Fruit fly (Drosophila melanogaster) whole organism, adult: ENCODE data around the gene nur.

Experiments used
- CG11617 ChIP-seq: fragments of 200-800 bp; sonication (Bioruptor generic); optimal IDR thresholded peaks from 2 replicates; lab custom pipeline; 2017; ENCODE audit warnings: mild to moderate bottlenecking, missing biosample characterization, missing genetic modification reagents, missing genetic modification characterization
- CG12768 ChIP-seq: fragments of 200-800 bp; sonication (Bioruptor generic); optimal IDR thresholded peaks from 2 replicates; lab custom pipeline; 2017; ENCODE audit warnings: missing biosample characterization, missing genetic modification characterization, mild to moderate bottlenecking, moderate library complexity, missing genetic modification reagents
- CG14711 ChIP-seq: fragments of 200-800 bp; sonication (Bioruptor generic); optimal IDR thresholded peaks from 2 replicates; lab custom pipeline; 2018; ENCODE audit warnings: missing biosample characterization, mild to moderate bottlenecking, missing genetic modification characterization, moderate library complexity
- CG1620 ChIP-seq: fragments of 200-800 bp; sonication (Bioruptor generic); optimal IDR thresholded peaks from 2 replicates; lab custom pipeline; 2016; ENCODE audit warnings: missing biosample characterization, missing genetic modification characterization
- CG33017 ChIP-seq: fragments of 200-800 bp; sonication (Bioruptor generic); optimal IDR thresholded peaks from 2 replicates; lab custom pipeline; 2018; ENCODE audit warnings: missing biosample characterization, mild to moderate bottlenecking, missing genetic modification characterization, moderate library complexity
- CG5204 ChIP-seq: fragments of 200-800 bp; sonication (Bioruptor generic); optimal IDR thresholded peaks from 2 replicates; lab custom pipeline; 2016; ENCODE audit warnings: missing biosample characterization, missing genetic modification characterization
- CG7045 ChIP-seq: fragments of 200-800 bp; sonication (Bioruptor generic); optimal IDR thresholded peaks from 2 replicates; lab custom pipeline; 2017; ENCODE audit warnings: missing biosample characterization, mild to moderate bottlenecking, missing genetic modification characterization
- CG7101 ChIP-seq: fragments of 200-800 bp; sonication (Bioruptor generic); optimal IDR thresholded peaks from 2 replicates; lab custom pipeline; 2018; ENCODE audit warnings: missing biosample characterization, mild to moderate bottlenecking, missing genetic modification characterization, moderate library complexity
- Clk ChIP-seq: fragments of 200-800 bp; sonication (Bioruptor generic); optimal IDR thresholded peaks from 2 replicates; lab custom pipeline; 2017; ENCODE audit warnings: missing biosample characterization, missing genetic modification characterization
- Crg-1 ChIP-seq: fragments of 200-800 bp; sonication (Bioruptor generic); optimal IDR thresholded peaks from 2 replicates; lab custom pipeline; 2016; ENCODE audit warnings: missing biosample characterization, missing genetic modification characterization
- Hr96 ChIP-seq: fragments of 200-800 bp; sonication (Bioruptor generic); optimal IDR thresholded peaks from 2 replicates; lab custom pipeline; 2016; ENCODE audit warnings: missing biosample characterization, missing genetic modification characterization
- Mnt ChIP-seq: fragments of 200-800 bp; sonication (Bioruptor generic); optimal IDR thresholded peaks from 2 replicates; lab custom pipeline; 2016; ENCODE audit warnings: missing biosample characterization, mild to moderate bottlenecking, missing genetic modification characterization
- bab1 ChIP-seq: fragments of 200-800 bp; sonication (Bioruptor generic); optimal IDR thresholded peaks from 3 replicates; lab custom pipeline; 2019; ENCODE audit warnings: missing biosample characterization, mild to moderate bottlenecking, missing genetic modification characterization, moderate library complexity
- cic ChIP-seq: fragments of 200-800 bp; sonication (Bioruptor generic); optimal IDR thresholded peaks from 2 replicates; lab custom pipeline; 2017; ENCODE audit warnings: missing biosample characterization, mild to moderate bottlenecking, missing genetic modification characterization, moderate library complexity
- cnc ChIP-seq, 2 experiments: fragments of >200 bp; optimal IDR thresholded peaks; 2 replicates each; lab custom pipeline; 2017
- kay ChIP-seq: fragments of 200-800 bp; sonication (Bioruptor generic); peaks from one replicate; lab custom pipeline; 2016; ENCODE audit warnings: missing biosample characterization, missing genetic modification characterization, borderline replicate concordance
- ovo ChIP-seq: fragments of 200-800 bp; sonication (Bioruptor generic); optimal IDR thresholded peaks from 2 replicates; lab custom pipeline; 2016; ENCODE audit warnings: missing biosample characterization, missing genetic modification characterization
- pad ChIP-seq: fragments of 200-800 bp; sonication (Bioruptor generic); optimal IDR thresholded peaks from 3 replicates; lab custom pipeline; 2017; ENCODE audit warnings: missing biosample characterization, missing genetic modification characterization, mild to moderate bottlenecking, moderate library complexity, missing genetic modification reagents
- tj ChIP-seq: fragments of 200-800 bp; sonication (Bioruptor generic); optimal IDR thresholded peaks from 3 replicates; lab custom pipeline; 2017; ENCODE audit warnings: missing biosample characterization, mild to moderate bottlenecking, missing genetic modification characterization, moderate library complexity
- toe ChIP-seq: fragments of 200-800 bp; sonication (Bioruptor generic); optimal IDR thresholded peaks from 2 replicates; lab custom pipeline; 2016; ENCODE audit warnings: missing biosample characterization, missing genetic modification characterization

The nur gene

dm6 chr2L:13763144-13763543, 27.2 kb downstream of the nur start:
- no peak for TF ChIP-seq CG7045 (GFP tag; lab: Kevin White, UChicago)
- no peak for TF ChIP-seq CG5204 (GFP tag; lab: Kevin White, UChicago)
- TF ChIP-seq CG12768 (GFP tag; lab: Kevin White, UChicago): no peak
- no peak for TF ChIP-seq Hr96 (GFP tag; lab: Kevin White, UChicago)
- TF ChIP-seq CG1620 (GFP tag; lab: Kevin White, UChicago): no peak
- no peak for TF ChIP-seq CG11617 (GFP tag; lab: Kevin White, UChicago)
- TF ChIP-seq pad (GFP tag; lab: Kevin White, UChicago): no peak
- no peak for TF ChIP-seq toe (GFP tag; lab: Kevin White, UChicago)
- no peak for TF ChIP-seq cic (GFP tag; lab: Kevin White, UChicago)
- no peak for TF ChIP-seq Clk (GFP tag; lab: Kevin White, UChicago)
- no peak for TF ChIP-seq Crg-1

dm6 chr2L:13770884-13771283, 34.9 kb downstream of the nur start:
- TF ChIP-seq bab1 (GFP tag; lab: Kevin White, UChicago): peak; percentile 59
- TF ChIP-seq kay (GFP tag; lab: Kevin White, UChicago): no peak

DNA sequence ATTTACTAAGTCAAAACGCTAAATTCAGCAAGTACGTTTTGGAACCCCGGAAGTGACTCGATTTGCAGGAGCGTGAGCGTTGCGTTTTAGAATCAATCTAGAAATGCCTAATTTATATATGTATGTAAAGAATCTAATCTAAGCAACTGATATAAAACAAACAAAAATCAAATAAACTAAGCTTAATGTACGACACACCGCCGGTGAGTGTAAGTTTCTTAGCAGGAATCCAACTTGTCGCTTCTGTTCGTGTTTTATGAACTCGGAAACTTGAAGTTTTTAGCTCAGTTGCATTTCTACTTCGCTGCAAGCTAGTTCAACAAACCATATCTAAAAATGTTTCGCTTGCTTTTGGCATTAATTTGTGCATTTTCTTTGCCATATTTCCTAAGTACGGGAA, 37.8 kb downstream of the nur start, which contains the start of gene CG43376:
CG43376 (plus strand) TSS at position 301 of the 400 bp plus-strand sequence.
- TF ChIP-seq Crg-1 (no peak), CG33017 (no peak), CG1620 (GFP tag; lab: Kevin White, UChicago) (no peak), Mnt (no peak), CG14711 (tag; lab: Kevin White, UChicago) (no peak), CG12768 (GFP tag; lab: Kevin White, UChicago) (no peak), Hr96 (GFP tag; lab: Kevin White, UChicago) (no peak), ovo (GFP tag; lab: Kevin White, UChicago) (no peak), bab1 (GFP tag; lab: Kevin White, UChicago) (no peak), toe (GFP tag; lab: Kevin White, UChicago) (no peak), cnc (optimal IDR thresholded peaks at IDR 0.05; lab: Kevin White, UChicago) (no peak), pad (GFP tag; lab: Kevin White, UChicago) (no peak), Clk (GFP tag; lab: Kevin White, UChicago) (no peak), tj (GFP tag; lab: Kevin White, UChicago) (no peak), kay (GFP tag; lab: Kevin White, UChicago) (no peak), CG7101 (tag; lab: Kevin White, UChicago) (no peak), cic (GFP tag; lab: Kevin White, UChicago) (no peak), CG5204 (GFP tag; lab: Kevin White, UChicago) (no peak), CG11617 (GFP tag; lab: Kevin White, UChicago) (no peak)

DNA sequence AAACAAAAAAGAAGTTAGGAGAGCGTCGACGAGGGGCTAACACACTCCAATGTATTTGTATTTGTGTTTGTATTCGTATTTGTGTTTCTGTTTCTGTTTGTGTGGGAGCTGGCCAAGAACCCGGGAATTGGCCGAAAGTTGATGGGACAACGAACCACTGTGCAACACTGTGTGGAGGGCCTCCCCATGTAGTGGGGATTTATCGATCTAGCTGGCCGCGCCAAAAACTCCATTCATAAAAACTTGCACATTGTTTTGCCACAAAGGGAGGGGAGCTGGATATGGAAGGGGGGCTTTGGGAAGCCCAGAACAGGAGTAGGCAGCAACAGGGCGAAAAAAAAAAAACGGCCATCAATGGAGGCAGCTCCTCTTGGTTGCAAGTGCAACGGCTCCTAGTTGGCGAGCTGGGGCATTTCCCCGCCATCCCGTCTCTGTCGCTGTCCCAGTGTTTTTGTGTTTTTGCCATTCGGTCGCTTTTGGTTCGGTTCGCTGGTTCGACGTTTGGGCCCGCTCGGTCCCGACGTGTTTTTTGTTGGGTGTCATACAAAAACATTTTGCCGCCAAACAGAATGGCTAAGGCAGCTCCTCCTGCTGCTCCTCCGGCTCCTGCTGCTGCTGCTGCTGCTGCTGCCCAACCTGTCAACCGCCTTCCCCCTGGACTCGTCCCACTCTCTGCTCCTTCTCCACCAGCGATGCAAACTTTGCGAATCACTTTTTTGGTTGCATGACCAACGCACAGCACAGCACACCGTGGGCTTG, 41.2 kb downstream of the nur start:
- no peak for TF ChIP-seq Hr96 (GFP tag; lab: Kevin White, UChicago)
- TF ChIP-seq Crg-1: no peak

DNA sequence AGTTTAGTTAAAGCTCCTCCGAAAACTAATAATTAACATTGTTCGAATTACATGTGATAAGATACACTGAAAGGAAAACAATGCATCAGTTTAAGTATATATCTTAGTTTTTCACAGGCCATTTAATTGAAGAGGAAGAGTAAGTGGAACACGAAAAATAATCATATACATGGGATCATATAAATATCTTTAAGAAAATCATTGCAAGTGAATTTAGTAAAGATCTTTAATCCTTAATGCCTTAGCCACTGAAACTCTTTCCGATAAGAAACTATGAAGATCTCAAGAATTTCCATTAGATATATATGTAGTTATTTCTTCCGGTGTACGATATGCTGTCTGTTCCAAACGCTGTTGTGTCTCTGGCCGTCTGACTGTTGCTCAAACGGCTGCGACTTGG, 42.7 kb downstream of the nur start:
- TF ChIP-seq CG14711 (tag; lab: Kevin White, UChicago) (peak; percentile 1), CG5204 (GFP tag; lab: Kevin White, UChicago) (peak; percentile 60), cic (GFP tag; lab: Kevin White, UChicago) (no peak), CG12768 (GFP tag; lab: Kevin White, UChicago) (no peak), Crg-1 (no peak), CG1620 (GFP tag; lab: Kevin White, UChicago) (no peak), kay (GFP tag; lab: Kevin White, UChicago) (no peak), Hr96 (GFP tag; lab: Kevin White, UChicago) (peak; percentile 17), Clk (GFP tag; lab: Kevin White, UChicago) (no peak), CG33017 (peak; percentile 52), cnc (optimal IDR thresholded peaks at IDR 0.05; lab: Kevin White, UChicago) (no peak), pad (GFP tag; lab: Kevin White, UChicago) (no peak), bab1 (GFP tag; lab: Kevin White, UChicago) (peak; percentile 15), CG7101 (tag; lab: Kevin White, UChicago) (peak; percentile 53), CG7045 (GFP tag; lab: Kevin White, UChicago) (peak; percentile 75), CG11617 (GFP tag; lab: Kevin White, UChicago) (peak; percentile 22), toe (GFP tag; lab: Kevin White, UChicago) (peak; percentile 23), tj (GFP tag; lab: Kevin White, UChicago) (peak; percentile 10), ovo (GFP tag; lab: Kevin White, UChicago) (no peak), Mnt (no peak)

DNA sequence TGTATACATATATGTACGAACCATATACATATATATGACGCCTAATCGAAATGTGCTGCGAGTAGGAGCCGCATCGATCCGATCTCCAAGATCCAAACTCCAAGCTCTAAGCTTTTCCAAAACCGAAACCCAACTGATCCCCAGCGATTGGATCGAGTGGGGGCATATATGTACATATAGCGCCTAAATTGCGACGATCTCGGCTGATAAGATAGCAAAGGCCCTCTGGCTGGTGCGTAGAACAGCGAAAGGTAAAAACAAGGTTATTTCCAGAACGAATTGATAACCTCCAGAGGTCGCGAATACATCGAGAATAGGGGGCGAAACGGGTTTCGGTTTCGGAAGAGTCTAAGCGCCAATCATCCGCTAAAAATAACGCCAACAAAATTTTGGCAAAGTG, 43.2 kb downstream of the nur start:
- TF ChIP-seq CG33017 (no peak), CG7101 (tag; lab: Kevin White, UChicago) (no peak), CG12768 (GFP tag; lab: Kevin White, UChicago) (no peak), CG5204 (GFP tag; lab: Kevin White, UChicago) (no peak), tj (GFP tag; lab: Kevin White, UChicago) (no peak), ovo (GFP tag; lab: Kevin White, UChicago) (no peak), Crg-1 (no peak), CG14711 (tag; lab: Kevin White, UChicago) (no peak), CG1620 (GFP tag; lab: Kevin White, UChicago) (no peak), CG7045 (GFP tag; lab: Kevin White, UChicago) (no peak)
